Worm (Caenorhabditis elegans) whole organism, dauer: Measurements from ENCODE around the gene pdcd-2.

Source experiments
- unc-62 ChIP-seq: sonication (generic microtip); optimal IDR thresholded peaks from 2 replicates; lab custom pipeline; 2017; ENCODE audit warnings: missing biosample characterization, missing genetic modification reagents, missing genetic modification characterization

pdcd-2 gene

DNA sequence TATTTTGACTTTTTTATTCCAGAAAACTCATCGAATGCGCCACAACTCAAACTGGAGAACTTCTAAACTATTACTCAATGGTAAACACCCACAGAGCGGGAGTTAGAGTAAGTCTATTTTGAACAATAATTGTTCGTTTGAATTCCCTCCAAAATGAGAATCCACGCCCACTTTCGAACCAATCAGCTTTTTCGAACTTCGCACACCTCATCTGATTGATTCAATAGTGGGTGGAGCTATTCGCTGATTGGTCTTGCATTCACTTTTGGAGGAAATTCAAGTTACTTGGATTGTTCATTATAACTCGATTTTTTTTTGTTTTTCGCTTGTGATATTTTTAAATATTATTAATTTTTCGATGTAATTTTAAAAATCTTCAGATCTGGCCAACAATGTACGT, 22.0 kb downstream of the pdcd-2 start:
- no peak for TF ChIP-seq unc-62 (GFP tag; lab: Kevin White, UChicago)

- TF ChIP-seq unc-62 (GFP tag; lab: Kevin White, UChicago) = no peak
These were observed 23.4 kb downstream of the pdcd-2 start, which contains the start of gene R07E5.4 for ce11 chrIII:4394496-4394895. Gene R07E5.4, plus strand, starts transcription at chrIII:4394796.

ce11 chrIII:4391938-4392337, 25.9 kb downstream of the pdcd-2 start:
- no peak for TF ChIP-seq unc-62 (GFP tag; lab: Kevin White, UChicago)

DNA sequence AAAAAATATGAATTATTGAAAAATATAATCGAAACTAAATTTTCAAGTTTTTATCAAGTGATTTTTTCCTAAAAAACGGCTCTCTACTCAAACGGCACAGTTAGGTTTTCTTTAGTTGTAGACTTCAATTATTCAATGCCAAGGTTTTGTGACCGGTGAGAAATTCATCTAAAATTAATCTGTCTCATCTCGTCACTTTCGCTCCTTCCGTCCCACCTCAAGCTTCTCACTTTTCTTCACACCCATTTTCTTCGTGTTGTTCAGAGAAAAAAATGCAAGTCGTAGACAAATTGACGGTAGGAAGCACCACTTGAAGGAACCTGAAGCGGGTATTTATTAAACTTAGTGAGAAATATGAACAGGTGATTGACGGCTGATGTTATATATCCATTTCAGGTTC, 26.5 kb downstream of the pdcd-2 start:
- TF ChIP-seq unc-62 (GFP tag; lab: Kevin White, UChicago) = no peak

- no peak for TF ChIP-seq unc-62 (GFP tag; lab: Kevin White, UChicago)
These were observed 27.4 kb downstream of the pdcd-2 start for ce11 chrIII:4390421-4390820.

- TF ChIP-seq unc-62 (GFP tag; lab: Kevin White, UChicago) = no peak
These were observed 33.4 kb downstream of the pdcd-2 start, which contains the start of gene pals-28 for ce11 chrIII:4384487-4384886. Gene pals-28, plus strand, starts transcription at chrIII:4384787.

- TF ChIP-seq unc-62 (GFP tag; lab: Kevin White, UChicago) = no peak
These were observed 35.7 kb downstream of the pdcd-2 start for ce11 chrIII:4382118-4382517.

DNA sequence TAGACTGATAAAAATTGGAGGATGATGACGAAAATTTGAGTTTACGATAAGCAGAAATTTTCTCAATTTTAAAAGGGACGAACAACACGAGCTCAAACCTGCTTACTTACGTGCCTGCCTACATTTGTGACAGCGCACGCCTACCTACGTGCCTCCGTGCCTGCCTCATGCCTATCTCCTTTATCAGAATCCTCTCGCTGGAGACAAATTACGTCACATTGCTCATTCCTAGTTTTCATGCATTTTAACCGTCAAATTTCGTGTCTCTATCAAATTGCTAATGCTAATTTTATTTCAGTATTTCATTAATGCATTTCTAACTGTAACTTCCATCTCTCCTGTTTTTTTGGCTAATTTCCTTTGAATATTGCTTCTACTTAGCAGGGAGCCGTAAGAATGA, 36.5 kb downstream of the pdcd-2 start, which contains the start of gene pals-27:
Gene pals-27, plus strand, starts transcription at position 301 of the 400 bp plus-strand sequence.
- TF ChIP-seq unc-62 (GFP tag; lab: Kevin White, UChicago) = no peak

DNA sequence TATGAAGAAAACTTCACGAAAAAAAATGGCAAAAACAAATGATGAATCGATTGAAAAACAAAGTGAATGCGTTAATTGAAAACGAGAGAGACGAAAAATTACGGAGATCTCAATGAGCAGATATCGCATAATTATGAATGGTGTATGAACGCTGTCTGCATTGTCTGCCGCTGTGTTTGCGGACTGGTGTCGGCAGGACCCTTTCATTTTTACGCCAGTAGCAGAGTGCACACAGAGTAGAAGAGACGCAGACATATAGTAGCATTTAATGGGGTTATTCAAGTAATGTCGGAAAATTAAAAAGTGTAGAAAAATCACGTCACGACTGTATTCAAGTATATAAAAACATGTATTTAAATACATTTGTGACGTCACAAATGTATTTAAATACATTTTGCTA, 37.0 kb downstream of the pdcd-2 start:
- TF ChIP-seq unc-62 (GFP tag; lab: Kevin White, UChicago) = no peak

ce11 chrIII:4379717-4380116, 38.1 kb downstream of the pdcd-2 start, which contains the start of gene B0284.3:
Gene B0284.3, minus strand, starts transcription at chrIII:4379817.
- TF ChIP-seq unc-62 (GFP tag; lab: Kevin White, UChicago) = no peak

ce11 chrIII:4374854-4375253, 43.0 kb downstream of the pdcd-2 start, which contains the start of gene pals-26:
Gene pals-26, plus strand, starts transcription at chrIII:4375154.
- no peak for TF ChIP-seq unc-62 (GFP tag; lab: Kevin White, UChicago)

DNA sequence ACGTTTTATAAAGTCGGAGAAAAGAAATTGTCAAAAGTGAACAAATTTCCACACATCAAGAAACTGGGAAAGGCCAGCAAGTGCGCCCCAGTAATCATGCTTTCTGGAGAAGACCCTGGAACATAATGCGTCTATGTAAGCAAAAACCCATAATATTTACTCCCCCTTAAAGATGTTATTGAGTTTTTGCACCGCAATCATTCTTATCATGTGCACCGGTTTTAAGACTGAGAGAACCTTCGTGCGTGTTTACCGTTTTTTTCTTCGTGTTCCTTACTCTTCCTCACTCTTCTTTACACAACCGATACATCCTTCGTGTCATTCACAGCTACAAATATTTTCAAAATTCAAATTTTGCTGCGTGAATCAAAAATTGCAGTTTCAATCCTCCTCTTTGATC, 45.0 kb downstream of the pdcd-2 start:
- TF ChIP-seq unc-62 (GFP tag; lab: Kevin White, UChicago) = no peak

DNA sequence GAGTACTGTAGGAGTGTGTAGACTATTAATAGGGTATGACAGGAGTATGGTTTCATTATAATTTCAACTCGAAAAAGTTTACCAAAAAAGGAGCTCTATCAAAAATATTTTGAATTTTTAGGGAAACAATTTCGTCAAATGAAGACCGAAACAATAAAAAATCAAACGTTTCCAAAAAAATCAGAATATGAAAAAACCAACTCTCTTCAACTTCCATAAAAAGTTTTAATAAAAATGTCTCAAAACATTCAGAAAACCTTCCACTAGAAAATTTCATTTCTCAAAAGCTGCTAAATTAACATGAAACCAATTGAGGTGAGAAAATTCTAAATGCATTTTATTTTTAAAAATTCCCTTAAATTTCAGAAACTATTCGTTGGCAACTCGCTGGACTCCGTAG, 47.3 kb downstream of the pdcd-2 start, which contains the start of gene ckb-3:
Gene ckb-3, plus strand, starts transcription at position 301 of the 400 bp plus-strand sequence.
- TF ChIP-seq unc-62 (GFP tag; lab: Kevin White, UChicago) = no peak

DNA sequence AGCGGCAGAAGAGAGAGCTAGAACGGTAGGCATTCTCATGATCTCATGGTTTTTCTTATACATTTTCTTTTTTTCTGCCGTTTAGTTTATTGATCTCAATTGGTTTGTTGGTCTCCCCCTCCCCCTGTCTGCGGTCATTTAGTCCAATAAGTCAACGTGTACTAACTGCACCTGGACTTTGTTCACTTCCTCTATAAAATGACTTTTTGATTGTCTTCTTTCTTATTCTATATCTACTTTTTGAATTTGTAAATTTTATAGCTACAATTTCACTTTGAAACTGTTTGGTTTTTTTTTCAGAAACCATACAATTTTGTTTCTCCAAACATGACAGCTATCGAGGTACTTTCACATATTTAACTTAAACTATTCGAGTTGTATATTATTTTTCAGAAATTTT, 50.2 kb downstream of the pdcd-2 start, which contains the start of gene ckb-2:
Gene ckb-2, plus strand, starts transcription at position 301 of the 400 bp plus-strand sequence.
- TF ChIP-seq unc-62 (GFP tag; lab: Kevin White, UChicago) = no peak
